Worm (Caenorhabditis elegans) whole organism, early embryonic: ENCODE results near the gene W03A5.1.

Experiments
- aly-1 ChIP-seq: sonication (generic microtip); optimal IDR thresholded peaks from 2 replicates; lab custom pipeline; 2016; ENCODE audit warnings: missing genetic modification characterization, missing compliant biosample characterization
- ama-1 ChIP-seq: fragments of 150-350 bp; optimal IDR thresholded peaks from 2 replicates; lab custom pipeline; 2014
- ceh-36 ChIP-seq: sonication (generic microtip); optimal IDR thresholded peaks from 2 replicates; lab custom pipeline; 2016; ENCODE audit warnings: missing genetic modification characterization, inconsistent platforms, missing compliant biosample characterization
- ets-7 ChIP-seq: sonication (generic microtip); optimal IDR thresholded peaks from 2 replicates; lab custom pipeline; 2016; ENCODE audit warnings: missing genotype, missing genetic modification characterization, missing compliant biosample characterization
- flt-1 ChIP-seq: fragments of 200-800 bp; sonication (Bioruptor generic); IDR thresholded peaks from 2 replicates; pipeline ENCODE4 v1.3.6; 2022; ENCODE audit warnings: missing genetic modification characterization, missing compliant biosample characterization
- hnd-1 ChIP-seq: sonication (generic microtip); optimal IDR thresholded peaks from 2 replicates; lab custom pipeline; 2016; ENCODE audit warnings: missing genetic modification characterization, missing compliant biosample characterization
- pes-1 ChIP-seq: fragments of 200-800 bp; sonication (Bioruptor generic); IDR thresholded peaks from 2 replicates; pipeline ENCODE4 v1.3.6; 2022; ENCODE audit warnings: missing genetic modification reagents, missing genetic modification characterization, missing compliant biosample characterization
- tra-4 ChIP-seq: sonication (generic microtip); optimal IDR thresholded peaks from 2 replicates; lab custom pipeline; 2017; ENCODE audit warnings: missing genetic modification characterization, missing compliant biosample characterization

DNA sequence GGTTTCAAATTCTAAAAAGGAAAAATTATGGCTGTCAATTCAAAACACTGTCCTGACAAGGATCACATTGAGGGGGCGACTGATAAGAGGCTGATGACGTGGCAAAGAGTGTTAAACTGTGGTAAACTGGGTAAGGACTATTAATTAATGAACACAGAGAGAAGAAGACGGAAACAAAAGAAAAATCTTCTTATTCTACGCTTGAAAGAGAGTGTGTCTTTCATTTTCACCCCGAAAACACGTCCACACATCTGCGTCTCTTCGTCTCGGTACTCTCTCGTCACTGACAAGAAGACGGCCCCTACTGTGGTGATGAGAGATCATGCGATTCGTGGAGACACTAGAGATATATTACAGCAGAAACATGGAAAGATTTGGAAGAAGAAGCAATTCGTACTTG is 13.7 kb downstream of the W03A5.1 start:
- no peak for TF ChIP-seq hnd-1 (tag; lab: Kevin White, UChicago)
- TF ChIP-seq ama-1 (lab: Kevin White, UChicago), result no peak
- no peak for TF ChIP-seq tra-4 (tag; lab: Kevin White, UChicago)
- TF ChIP-seq ets-7 (tag; lab: Kevin White, UChicago), result no peak
- TF ChIP-seq flt-1 (GFP tag; lab: Robert Waterston, UW), result no peak
- TF ChIP-seq ceh-36 (tag; lab: Kevin White, UChicago), result no peak
- no peak for TF ChIP-seq aly-1 (tag; lab: Kevin White, UChicago)
- TF ChIP-seq pes-1 (GFP tag; lab: Robert Waterston, UW), result no peak
